Fruit fly (Drosophila melanogaster): ENCODE measurements around the gene Agpat3.

DNA sequence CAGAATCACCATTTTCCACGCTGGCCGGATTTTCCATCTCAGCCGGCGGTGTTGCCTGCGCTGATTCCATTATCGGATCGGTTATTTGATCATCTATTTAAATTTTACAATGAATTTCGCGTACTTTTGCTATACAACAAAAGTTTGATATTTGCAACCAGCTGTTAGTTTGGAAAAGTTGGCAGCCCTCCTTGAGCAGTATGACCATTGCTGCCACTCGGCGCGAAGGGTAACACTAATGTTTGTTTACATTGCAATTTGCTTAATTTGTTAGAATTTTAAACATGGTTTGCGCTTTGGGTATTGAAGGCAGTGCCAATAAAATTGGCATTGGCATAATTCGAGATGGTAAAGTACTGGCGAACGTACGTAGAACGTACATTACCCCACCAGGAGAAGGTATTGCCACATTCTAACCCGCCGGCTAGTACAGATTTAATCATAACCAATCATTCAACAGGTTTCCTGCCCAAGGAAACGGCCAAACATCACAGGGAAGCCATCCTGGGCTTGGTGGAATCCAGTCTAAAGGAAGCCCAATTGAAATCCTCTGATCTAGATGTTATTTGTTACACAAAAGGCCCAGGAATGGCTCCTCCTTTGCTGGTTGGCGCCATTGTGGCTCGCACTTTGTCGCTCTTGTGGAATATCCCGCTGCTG, 33.9 kb downstream of the Agpat3 start, which contains the start of the genes Golgin104 and Tcs3:
- TF ChIP-seq CG5204 (GFP tag; optimal IDR thresholded peaks at IDR 0.05) (no peak), kay (GFP tag; ENCODE audit: borderline replicate concordance) (no peak), CG33017 (tag; optimal IDR thresholded peaks at IDR 0.05) (no peak), CG11617 (GFP tag; optimal IDR thresholded peaks at IDR 0.05) (no peak), CG14711 (tag; optimal IDR thresholded peaks at IDR 0.05) (no peak), Crg-1 (GFP tag; optimal IDR thresholded peaks at IDR 0.05) (no peak), toe (GFP tag; optimal IDR thresholded peaks at IDR 0.05) (no peak), tj (GFP tag; optimal IDR thresholded peaks at IDR 0.05) (no peak), CG7101 (tag; optimal IDR thresholded peaks at IDR 0.05) (no peak), cic (GFP tag; optimal IDR thresholded peaks at IDR 0.05) (no peak), CG12768 (GFP tag; optimal IDR thresholded peaks at IDR 0.05) (no peak)

Measured in whole organism, adult.